Fruit fly (Drosophila melanogaster) whole organism, wandering third instar larva: ENCODE data around the gene CG14645.

ENCODE experiments used
- CG9705 ChIP-seq: fragments of 200-800 bp; sonication (Bioruptor generic); optimal IDR thresholded peaks from 2 replicates; lab custom pipeline; 2018; ENCODE audit warnings: missing biosample characterization, mild to moderate bottlenecking, missing genetic modification characterization
- CrebA ChIP-seq: fragments of 200-800 bp; sonication (Bioruptor generic); optimal IDR thresholded peaks from 2 replicates; lab custom pipeline; 2016; ENCODE audit warnings: missing biosample characterization, mild to moderate bottlenecking, missing genetic modification characterization, borderline replicate concordance
- Dfd ChIP-seq: fragments of >200 bp; optimal IDR thresholded peaks from 2 replicates; lab custom pipeline; 2017; ENCODE audit warnings: missing biosample characterization, missing genetic modification characterization
- Dif ChIP-seq: fragments of 200-275, 200-300 bp; sonication (Bioruptor generic); optimal IDR thresholded peaks from 2 replicates; lab custom pipeline; 2018; ENCODE audit warnings: missing biosample characterization, missing genetic modification characterization; ENCODE audit not compliant: partially characterized antibody
- GATAd ChIP-seq: sonication (Bioruptor generic); optimal IDR thresholded peaks from 2 replicates; lab custom pipeline; 2016; ENCODE audit warnings: missing biosample characterization, missing genetic modification characterization
- HLH106 ChIP-seq: fragments of 200-800 bp; optimal IDR thresholded peaks from 3 replicates; lab custom pipeline; 2019; ENCODE audit warnings: missing biosample characterization, mild to moderate bottlenecking, missing genetic modification characterization, moderate library complexity
- Hnf4 ChIP-seq: fragments of 200-800 bp; sonication (Bioruptor generic); optimal IDR thresholded peaks from 2 replicates; lab custom pipeline; 2016; ENCODE audit warnings: missing biosample characterization, mild to moderate bottlenecking, missing genetic modification characterization
- Hr78 ChIP-seq: fragments of >200 bp; optimal IDR thresholded peaks from 2 replicates; lab custom pipeline; 2017; ENCODE audit warnings: missing biosample characterization, missing genetic modification characterization
- Myc ChIP-seq: fragments of >200 bp; optimal IDR thresholded peaks from 2 replicates; lab custom pipeline; 2017
- N ChIP-seq: fragments of >200 bp; optimal IDR thresholded peaks from 2 replicates; lab custom pipeline; 2018; ENCODE audit warnings: missing biosample characterization, missing external identifiers, missing genetic modification characterization
- OdsH ChIP-seq: fragments of 200-800 bp; sonication (Bioruptor generic); optimal IDR thresholded peaks from 2 replicates; lab custom pipeline; 2016; ENCODE audit warnings: missing biosample characterization, mild to moderate bottlenecking, missing genetic modification characterization
- Rel ChIP-seq, 2 experiments: fragments of 200-800 bp; sonication (Bioruptor generic) in 1 of 2; optimal IDR thresholded peaks; 2 replicates in 1 of 2; 3 replicates in 1 of 2; lab custom pipeline; 2016 to 2019; ENCODE audit warnings: mild to moderate bottlenecking in 2 of 2, missing biosample characterization in 2 of 2, missing genetic modification characterization in 2 of 2, moderate library complexity in 1 of 2
- Sp1 ChIP-seq: fragments of 200-800 bp; sonication (Bioruptor generic); optimal IDR thresholded peaks from 3 replicates; lab custom pipeline; 2019; ENCODE audit warnings: missing biosample characterization, mild to moderate bottlenecking, missing genetic modification characterization, moderate library complexity
- Vsx2 ChIP-seq: fragments of 200-300, 225-300 bp; sonication (Bioruptor generic); optimal IDR thresholded peaks from 2 replicates; lab custom pipeline; 2018; ENCODE audit warnings: missing biosample characterization, missing genetic modification characterization; ENCODE audit not compliant: partially characterized antibody
- br ChIP-seq: fragments of 200-800 bp; sonication (Bioruptor generic); optimal IDR thresholded peaks from 2 replicates; lab custom pipeline; 2016; ENCODE audit warnings: missing biosample characterization, missing genetic modification characterization
- brk ChIP-seq: fragments of 200-800 bp; sonication (Bioruptor generic); optimal IDR thresholded peaks from 2 replicates; lab custom pipeline; 2016; ENCODE audit warnings: missing biosample characterization, mild to moderate bottlenecking, missing genetic modification characterization
- dl ChIP-seq, 2 experiments: fragments of 175-275, 200-275 bp in 1 of 2; fragments of 200-275 bp in 1 of 2; sonication (Bioruptor generic); optimal IDR thresholded peaks; lab custom pipeline; 2018; ENCODE audit warnings: mild to moderate bottlenecking in 2 of 2, missing biosample characterization in 2 of 2, missing genetic modification characterization in 2 of 2, moderate library complexity in 2 of 2; ENCODE audit not compliant: partially characterized antibody in 2 of 2, insufficient read depth in 1 of 2
- dmrt93B ChIP-seq: fragments of 200-800 bp; sonication (Bioruptor generic); optimal IDR thresholded peaks from 2 replicates; lab custom pipeline; 2018; ENCODE audit warnings: missing biosample characterization, mild to moderate bottlenecking, missing genetic modification characterization
- dsf ChIP-seq: sonication (Bioruptor generic); optimal IDR thresholded peaks from 2 replicates; lab custom pipeline; 2016; ENCODE audit warnings: missing biosample characterization, missing genetic modification characterization, borderline replicate concordance
- ey ChIP-seq: fragments of 200-800 bp; sonication (Bioruptor generic); optimal IDR thresholded peaks from 2 replicates; lab custom pipeline; 2016; ENCODE audit warnings: missing biosample characterization, missing genetic modification characterization
- foxo ChIP-seq, 2 experiments: fragments of 200-800 bp; sonication (Bioruptor generic); optimal IDR thresholded peaks; 2 replicates in 1 of 2; 3 replicates in 1 of 2; lab custom pipeline; 2016 to 2017; ENCODE audit warnings: missing biosample characterization in 2 of 2, missing genetic modification characterization in 2 of 2
- fru ChIP-seq: fragments of 200-800 bp; sonication (Bioruptor generic); optimal IDR thresholded peaks from 3 replicates; lab custom pipeline; 2016; ENCODE audit warnings: missing biosample characterization, mild to moderate bottlenecking, missing genetic modification characterization
- jim ChIP-seq: fragments of 175-275, 200-325 bp; sonication (Bioruptor generic); optimal IDR thresholded peaks from 2 replicates; lab custom pipeline; 2016; ENCODE audit warnings: missing biosample characterization, mild to moderate bottlenecking, missing genetic modification characterization
- lola ChIP-seq: fragments of >200 bp; optimal IDR thresholded peaks from 2 replicates; lab custom pipeline; 2017; ENCODE audit warnings: missing biosample characterization, missing genetic modification characterization
- psq ChIP-seq: fragments of 200-800 bp; sonication (Bioruptor generic); optimal IDR thresholded peaks from 3 replicates; lab custom pipeline; 2017; ENCODE audit warnings: missing biosample characterization, mild to moderate bottlenecking, missing genetic modification characterization, moderate library complexity
- rgr ChIP-seq: fragments of 200-800 bp; sonication (Bioruptor generic); optimal IDR thresholded peaks from 3 replicates; lab custom pipeline; 2016; ENCODE audit warnings: missing biosample characterization, mild to moderate bottlenecking, missing genetic modification characterization
- sage ChIP-seq: fragments of 200-800 bp; sonication (Bioruptor generic); optimal IDR thresholded peaks from 2 replicates; lab custom pipeline; 2016; ENCODE audit warnings: missing biosample characterization, mild to moderate bottlenecking, missing genetic modification characterization
- sv ChIP-seq: fragments of 200-800 bp; sonication (Bioruptor generic); optimal IDR thresholded peaks from 3 replicates; lab custom pipeline; 2016; ENCODE audit warnings: missing biosample characterization, missing genetic modification characterization
- tai ChIP-seq: sonication (Bioruptor generic); optimal IDR thresholded peaks from 2 replicates; lab custom pipeline; 2016; ENCODE audit warnings: missing biosample characterization, missing genetic modification characterization

CG14645 gene

DNA sequence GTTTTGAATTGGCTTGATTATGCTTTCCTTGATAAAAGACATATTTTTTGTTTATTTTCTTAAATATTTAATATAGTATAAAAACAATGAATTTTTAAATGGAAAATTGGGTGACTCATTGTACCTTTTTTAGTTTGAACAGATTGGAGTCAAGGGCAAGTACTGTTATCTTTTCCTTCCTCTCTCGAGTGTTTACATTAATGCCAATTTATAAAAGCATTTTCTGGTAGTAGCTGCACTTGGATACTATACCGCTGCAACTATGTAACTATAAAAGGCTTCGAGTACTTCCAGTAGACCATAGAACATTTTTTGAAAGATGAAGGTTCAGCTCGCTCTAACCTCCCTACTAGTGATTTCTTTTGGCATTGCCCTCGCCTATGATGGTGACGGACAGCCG is at the start of gene CG14645:
TSS of gene CG14645 (plus strand) at position 301 of the 400 bp plus-strand sequence.
- TF ChIP-seq psq (GFP tag; lab: Kevin White, UChicago) (no peak), Dfd (GFP tag; lab: Kevin White, UChicago) (no peak), dsf (no peak), GATAd (no peak), Vsx2 (GFP tag; lab: Kevin White, UChicago) (no peak), Rel (GFP tag; optimal IDR thresholded peaks at IDR 0.05; lab: Kevin White, UChicago) (no peak), Rel (tag; optimal IDR thresholded peaks at IDR 0.05; lab: Kevin White, UChicago) (no peak), fru (GFP tag; lab: Kevin White, UChicago) (no peak), brk (GFP tag; lab: Kevin White, UChicago) (no peak), N (GFP tag; lab: Kevin White, UChicago) (no peak), Dif (GFP tag; lab: Kevin White, UChicago) (no peak), CrebA (GFP tag; lab: Kevin White, UChicago) (no peak), Myc (lab: Kevin White, UChicago) (no peak), dmrt93B (GFP tag; lab: Kevin White, UChicago) (no peak), sv (GFP tag; lab: Kevin White, UChicago) (no peak), br (no peak)
- TF ChIP-seq, all 38 proteins: peak for 0

DNA sequence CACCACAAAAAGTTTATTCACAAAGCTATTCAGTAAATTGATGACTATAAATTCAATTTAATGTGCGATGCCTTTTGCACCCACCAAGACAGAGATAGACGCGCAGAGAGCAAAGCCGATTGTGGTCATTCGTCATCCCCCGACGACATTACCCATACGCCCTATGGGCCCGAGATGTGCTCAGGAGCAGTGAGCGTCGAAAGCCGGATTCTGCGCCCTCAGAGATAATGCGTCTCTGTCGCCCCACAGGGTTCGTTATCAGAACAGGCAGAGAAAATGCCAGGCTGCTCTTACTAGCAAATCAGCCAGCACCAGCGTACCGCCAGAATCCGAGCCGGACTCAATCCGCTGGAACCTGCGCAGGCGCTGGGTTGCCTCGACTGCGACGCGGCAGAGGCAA is 43.6 kb upstream of the CG14645 start:
- no peak for TF ChIP-seq Dfd (GFP tag; lab: Kevin White, UChicago)
- no peak for TF ChIP-seq Hnf4
- TF ChIP-seq HLH106 (tag; lab: Kevin White, UChicago), result no peak
- peak; percentile 56 for TF ChIP-seq Vsx2 (GFP tag; lab: Kevin White, UChicago)
- no peak for TF ChIP-seq tai (GFP tag; lab: Kevin White, UChicago)
- TF ChIP-seq, all 38 proteins: peak for 1

DNA sequence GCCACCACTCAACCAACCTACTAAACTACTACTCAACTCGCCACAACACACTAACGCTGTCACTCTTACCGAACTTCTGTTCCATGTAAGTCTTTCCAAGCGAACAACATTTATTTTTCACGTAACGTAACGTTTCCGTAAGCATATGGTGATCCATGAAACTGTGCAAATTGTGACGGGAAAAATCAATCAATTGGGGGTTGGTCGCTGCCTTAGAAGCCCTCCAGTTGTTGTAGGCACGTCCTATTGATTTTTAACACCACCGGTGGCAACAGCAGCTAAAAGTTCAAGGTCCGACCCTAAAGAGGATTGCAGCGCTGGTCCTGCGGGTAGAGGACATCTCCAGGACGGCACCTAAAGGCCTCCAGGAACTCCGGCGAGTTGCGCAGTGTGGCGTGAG is 42.7 kb upstream of the CG14645 start:
- TF ChIP-seq jim (GFP tag; lab: Kevin White, UChicago), result no peak
- TF ChIP-seq psq (GFP tag; lab: Kevin White, UChicago), result no peak
- TF ChIP-seq CrebA (GFP tag; lab: Kevin White, UChicago), result no peak
- TF ChIP-seq sage (GFP tag; lab: Kevin White, UChicago), result no peak
- no peak for TF ChIP-seq foxo (GFP tag; optimal IDR thresholded peaks at IDR 0.05; lab: Kevin White, UChicago)
- TF ChIP-seq Sp1 (GFP tag; lab: Kevin White, UChicago), result no peak
- TF ChIP-seq, all 38 proteins: peak for 0

DNA sequence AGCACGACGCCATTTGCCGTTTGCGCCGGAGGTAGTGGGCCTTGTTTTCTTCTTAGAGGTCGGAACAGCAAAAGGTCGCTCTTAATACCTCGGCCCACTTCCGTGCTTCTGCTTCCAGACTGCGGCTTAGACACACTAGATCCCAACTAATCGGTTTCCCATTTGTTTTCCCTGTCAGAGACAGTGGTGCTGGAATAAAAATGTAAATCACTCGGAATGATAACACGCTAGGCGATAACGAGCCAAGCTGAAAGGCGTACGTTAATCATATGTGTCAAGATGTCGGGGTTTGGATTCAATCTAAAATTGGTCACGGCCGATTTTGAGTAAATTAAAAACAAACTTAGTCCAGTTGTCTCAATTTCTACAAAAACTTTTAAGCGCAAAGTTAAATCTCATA is 40.2 kb upstream of the CG14645 start, which contains the start of gene Nepl11:
TSS of gene Nepl11 (minus strand) at position 152 of the 400 bp plus-strand sequence.
- TF ChIP-seq Sp1 (GFP tag; lab: Kevin White, UChicago), result no peak
- TF ChIP-seq GATAd, result no peak
- TF ChIP-seq Hr78 (GFP tag; lab: Kevin White, UChicago), result no peak
- no peak for TF ChIP-seq lola (GFP tag; lab: Kevin White, UChicago)
- TF ChIP-seq ey (GFP tag; lab: Kevin White, UChicago), result no peak
- no peak for TF ChIP-seq br
- TF ChIP-seq dl (GFP tag; optimal IDR thresholded peaks at IDR 0.05; lab: Kevin White, UChicago; ENCODE audit: insufficient read depth in 1 of 2, partially characterized antibody in 2 of 2), result no peak
- TF ChIP-seq OdsH (GFP tag; lab: Kevin White, UChicago), result no peak
- no peak for TF ChIP-seq rgr (GFP tag; lab: Kevin White, UChicago)

DNA sequence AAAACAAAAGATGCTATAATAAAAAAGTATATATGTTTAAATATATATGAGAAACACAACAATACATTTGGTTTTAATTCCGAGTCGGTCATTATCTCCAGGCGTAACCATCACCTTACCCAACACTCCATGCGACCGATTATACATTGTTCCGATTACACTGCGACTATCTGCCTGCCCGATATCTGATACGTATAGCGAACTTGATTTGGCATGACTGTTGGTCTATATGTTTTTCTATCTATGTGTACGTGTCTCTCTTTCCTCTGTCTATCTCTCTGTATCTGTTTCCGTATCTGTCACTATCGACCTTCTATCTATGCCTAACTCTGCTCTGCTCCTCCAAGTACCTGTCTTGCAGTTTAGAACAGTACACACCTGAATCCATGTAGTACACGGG is 33.4 kb upstream of the CG14645 start:
- TF ChIP-seq sv (GFP tag; lab: Kevin White, UChicago) (no peak), CG9705 (no peak)
